Worm (Caenorhabditis elegans): ENCODE results near the gene znf-207.

Gene znf-207

DNA sequence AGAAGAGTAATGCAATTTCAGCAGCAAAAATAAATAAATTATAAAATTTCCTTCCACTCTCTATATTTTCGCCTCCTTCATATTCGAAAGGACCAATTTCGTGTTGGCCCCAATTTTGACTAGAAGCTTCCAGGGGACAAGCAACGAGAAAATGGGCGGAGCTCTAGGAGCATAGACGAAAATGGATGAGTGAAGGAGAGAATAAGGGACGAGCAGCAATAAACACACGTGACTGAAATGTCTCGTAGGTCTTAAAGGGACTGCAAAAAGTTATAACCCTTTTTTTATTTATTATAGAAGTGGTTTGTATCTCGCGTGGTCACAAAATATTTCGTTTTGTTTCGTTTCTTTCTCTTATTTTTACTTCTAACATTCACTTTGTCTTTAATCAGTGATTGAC lies 39.0 kb downstream of the znf-207 start (continued):
- TF ChIP-seq dpl-1 (GFP tag; optimal IDR thresholded peaks at IDR 0.05) (no peak), Y116A8C.19 (tag; optimal IDR thresholded peaks at IDR 0.05; ENCODE audit: borderline replicate concordance) (no peak), lin-13 (GFP tag; optimal IDR thresholded peaks at IDR 0.05) (no peak), nhr-20 (tag; optimal IDR thresholded peaks at IDR 0.05) (no peak), ceh-8 (GFP tag; optimal IDR thresholded peaks at IDR 0.05) (no peak), lsy-2 (tag; optimal IDR thresholded peaks at IDR 0.05) (peak; percentile 0 to 28), C34B4.2 (tag; optimal IDR thresholded peaks at IDR 0.05) (no peak), pag-3 (tag; optimal IDR thresholded peaks at IDR 0.05; ENCODE audit: borderline replicate concordance, insufficient read depth) (no peak), nhr-77 (tag; optimal IDR thresholded peaks at IDR 0.05) (no peak), dsc-1 (tag; optimal IDR thresholded peaks at IDR 0.05) (peak; percentile 55), aly-2 (tag; optimal IDR thresholded peaks at IDR 0.05) (no peak)

DNA sequence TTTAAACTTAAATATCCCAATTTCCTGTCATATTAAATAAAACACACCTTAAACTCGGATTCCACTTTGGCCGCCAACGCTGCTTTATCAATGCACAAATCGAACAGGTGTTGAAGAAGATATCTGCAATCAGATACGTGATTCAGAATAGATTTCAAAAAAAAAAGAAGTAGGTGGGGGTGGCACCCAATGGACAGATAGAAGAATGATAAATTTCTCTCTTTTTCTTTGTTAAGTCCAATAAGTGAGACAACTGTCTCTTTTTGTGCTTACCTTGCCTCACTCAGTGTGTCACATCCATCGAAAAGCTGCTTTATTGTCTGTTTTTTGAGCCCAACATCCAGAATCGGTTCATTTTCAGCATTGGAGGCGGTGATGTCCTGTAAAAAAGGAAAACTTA lies 40.0 kb downstream of the znf-207 start:
- TF ChIP-seq swsn-7 (tag; optimal IDR thresholded peaks at IDR 0.05) (peak; percentile 24), nhr-71 (tag; optimal IDR thresholded peaks at IDR 0.05) (peak; percentile 85), mep-1 (tag; optimal IDR thresholded peaks at IDR 0.05) (no peak), rnt-1 (tag; optimal IDR thresholded peaks at IDR 0.05) (peak; percentile 75), isw-1 (GFP tag; IDR thresholded peaks at IDR 0.05) (no peak), unc-98 (GFP tag; IDR thresholded peaks at IDR 0.05) (peak; percentile 38; the same call in 1 of the 2 replicates), lsy-2 (tag; optimal IDR thresholded peaks at IDR 0.05) (peak; percentile 31 to 45), lin-14 (GFP tag; optimal IDR thresholded peaks at IDR 0.05) (peak; percentile 93), unc-30 (tag; optimal IDR thresholded peaks at IDR 0.05) (no peak), nhr-20 (tag; optimal IDR thresholded peaks at IDR 0.05) (peak; percentile 41), snu-23 (GFP tag; optimal IDR thresholded peaks at IDR 0.05) (peak; percentile 47), unc-62 (GFP tag; optimal IDR thresholded peaks at IDR 0.05) (no peak), pag-3 (tag; optimal IDR thresholded peaks at IDR 0.05; ENCODE audit: borderline replicate concordance, insufficient read depth) (peak; percentile 64), lin-39 (tag; optimal IDR thresholded peaks at IDR 0.05) (peak; percentile 66), nhr-19 (GFP tag; conservative IDR thresholded peaks at IDR 0.05) (peak; percentile 55)

DNA sequence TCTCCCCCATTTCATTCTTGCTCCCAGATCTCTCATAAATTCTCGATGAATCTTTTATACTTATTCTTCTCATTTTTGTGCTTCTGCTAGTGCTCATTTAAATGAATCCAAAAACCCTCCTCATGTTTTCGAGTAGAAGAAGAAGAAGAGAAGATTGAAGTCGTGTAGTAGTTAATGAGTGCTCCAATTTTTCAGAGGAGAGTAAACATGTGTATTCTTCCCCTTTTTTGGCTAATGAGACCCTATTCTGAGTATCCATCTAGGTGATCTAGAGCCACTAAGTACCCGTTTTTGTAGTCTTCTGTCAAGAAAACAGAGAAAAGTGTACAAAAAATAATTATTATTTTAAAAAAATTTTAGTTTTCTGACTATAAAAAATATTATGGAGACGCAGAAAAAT lies 40.8 kb downstream of the znf-207 start:
- TF ChIP-seq jun-1 (tag; optimal IDR thresholded peaks at IDR 0.05) (no peak), efl-1 (optimal IDR thresholded peaks at IDR 0.05) (no peak), efl-1 (GFP tag; optimal IDR thresholded peaks at IDR 0.05 in 1 of 2) (peak in 1 of 2 experiments; percentile 61), lin-14 (GFP tag; optimal IDR thresholded peaks at IDR 0.05) (peak; percentile 54), nhr-47 (tag; optimal IDR thresholded peaks at IDR 0.05) (peak; percentile 3), nhr-71 (tag; optimal IDR thresholded peaks at IDR 0.05) (peak; percentile 10), nhr-77 (tag; optimal IDR thresholded peaks at IDR 0.05) (no peak)

DNA sequence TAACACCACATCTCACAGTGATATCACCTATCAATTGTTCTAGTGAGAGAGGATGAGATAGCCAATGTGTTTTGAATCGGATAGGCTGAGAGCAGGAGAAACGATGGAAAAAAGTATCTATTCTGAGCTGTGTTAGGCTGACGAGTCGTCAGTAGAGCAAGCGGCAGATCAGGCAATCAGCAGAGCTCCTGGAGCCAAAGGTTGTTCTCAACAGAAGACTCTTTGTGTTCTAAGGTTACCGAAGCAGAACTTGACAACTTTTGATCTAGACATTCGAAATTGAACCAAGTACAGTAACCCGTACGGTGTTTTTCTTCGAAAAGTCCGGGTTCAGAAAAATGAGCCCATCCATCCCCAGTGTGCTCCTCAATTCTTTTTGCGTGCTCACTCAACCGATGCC lies 42.0 kb downstream of the znf-207 start:
- TF ChIP-seq rnt-1 (tag; optimal IDR thresholded peaks at IDR 0.05), result peak; percentile 37
- TF ChIP-seq elt-2 (tag; optimal IDR thresholded peaks at IDR 0.05), result no peak
- TF ChIP-seq nhr-71 (tag; optimal IDR thresholded peaks at IDR 0.05), result peak; percentile 22
- no peak for TF ChIP-seq ceh-88 (GFP tag; IDR thresholded peaks at IDR 0.05)

DNA sequence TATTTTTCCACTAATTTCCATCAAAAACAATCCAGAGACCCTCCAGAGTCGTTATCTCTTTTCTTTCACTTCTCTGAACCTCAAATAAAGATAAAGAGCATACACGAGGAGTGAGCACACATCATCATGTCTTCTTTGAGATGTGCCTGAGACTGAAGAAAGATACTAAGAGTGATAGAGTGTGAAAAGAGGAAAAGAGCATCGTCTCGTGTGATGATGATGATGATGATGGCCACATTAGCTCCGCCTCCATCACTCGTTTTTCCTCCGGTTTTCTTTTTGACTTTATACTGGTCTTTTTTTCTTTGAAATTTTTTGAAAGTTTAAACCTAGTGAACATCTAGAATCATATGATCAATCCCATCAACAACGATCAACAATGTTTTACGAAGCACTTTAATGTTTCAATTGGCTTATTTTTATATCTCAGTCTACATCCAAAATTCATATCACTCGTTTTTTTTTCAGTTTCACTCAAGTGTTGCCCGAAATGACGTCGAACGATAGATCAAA lies 43.2 kb downstream of the znf-207 start, which contains the start of gene T01G1.2:
T01G1.2 (plus strand) TSS at position 463 of the 513 bp plus-strand sequence.
- no peak for TF ChIP-seq xbp-1 (tag; optimal IDR thresholded peaks at IDR 0.05)
- no peak for TF ChIP-seq ceh-88 (GFP tag; IDR thresholded peaks at IDR 0.05)
- TF ChIP-seq unc-30 (tag; optimal IDR thresholded peaks at IDR 0.05), result no peak
- no peak for TF ChIP-seq C34B4.2 (tag; optimal IDR thresholded peaks at IDR 0.05)
- TF ChIP-seq elt-2 (tag; optimal IDR thresholded peaks at IDR 0.05), result no peak
- TF ChIP-seq sox-4 (tag; optimal IDR thresholded peaks at IDR 0.05), result no peak
- TF ChIP-seq mep-1 (tag; optimal IDR thresholded peaks at IDR 0.05), result no peak
- peak; percentile 73 for TF ChIP-seq nhr-71 (tag; optimal IDR thresholded peaks at IDR 0.05)
- no peak for TF ChIP-seq fkh-4 (tag; optimal IDR thresholded peaks at IDR 0.05; ENCODE audit: borderline replicate concordance)
- TF ChIP-seq ets-5 (GFP tag; IDR thresholded peaks at IDR 0.05), result no peak
- TF ChIP-seq Y116A8C.19 (tag; optimal IDR thresholded peaks at IDR 0.05; ENCODE audit: borderline replicate concordance), result no peak
- no peak for TF ChIP-seq F16B12.6 (tag; optimal IDR thresholded peaks at IDR 0.05)
- TF ChIP-seq nhr-28 (tag; optimal IDR thresholded peaks at IDR 0.05), result no peak
- TF ChIP-seq hlh-4 (tag; optimal IDR thresholded peaks at IDR 0.05), result no peak
- TF ChIP-seq tlp-1 (tag; optimal IDR thresholded peaks at IDR 0.05), result no peak
- TF ChIP-seq dpl-1 (GFP tag; optimal IDR thresholded peaks at IDR 0.05), result peak in 1 of 3 experiments; percentile 6
- no peak for TF ChIP-seq nhr-77 (tag; optimal IDR thresholded peaks at IDR 0.05)
- no peak for TF ChIP-seq fkh-8 (tag; optimal IDR thresholded peaks at IDR 0.05)
- no peak for TF ChIP-seq unc-98 (GFP tag; IDR thresholded peaks at IDR 0.05)
- no peak for TF ChIP-seq hpl-2 (GFP tag; optimal IDR thresholded peaks at IDR 0.05)
- TF ChIP-seq ztf-11 (tag; optimal IDR thresholded peaks at IDR 0.05), result no peak
- TF ChIP-seq isw-1 (GFP tag; IDR thresholded peaks at IDR 0.05), result no peak
- no peak for TF ChIP-seq zip-4 (GFP tag; optimal IDR thresholded peaks at IDR 0.05)
- TF ChIP-seq lin-14 (GFP tag; optimal IDR thresholded peaks at IDR 0.05), result peak; percentile 81
- TF ChIP-seq rnt-1 (tag; optimal IDR thresholded peaks at IDR 0.05), result peak; percentile 61
- no peak for TF ChIP-seq lin-35 (GFP tag; optimal IDR thresholded peaks at IDR 0.05)
